Fruit fly (Drosophila melanogaster) ovary, adult (tissue): Measurements from ENCODE around the gene Abl.

Experiments used
- CG17801 ChIP-seq: fragments of 200-800 bp; optimal IDR thresholded peaks from 2 replicates; lab custom pipeline; 2019; ENCODE audit warnings: missing biosample characterization, mild to moderate bottlenecking, missing genetic modification characterization, moderate library complexity; ENCODE audit not compliant: partially characterized antibody

Gene Abl

dm6 chr3L:16666429-16667005 lies 18.8 kb upstream of the Abl start:
- no peak for TF ChIP-seq CG17801 (GFP tag; lab: Kevin White, UChicago)

- TF ChIP-seq CG17801 (GFP tag; lab: Kevin White, UChicago): no peak
Observed at dm6 chr3L:16664146-16664722, 16.6 kb upstream of the Abl start.

- TF ChIP-seq CG17801 (GFP tag; lab: Kevin White, UChicago): peak; percentile 60
Observed at dm6 chr3L:16661167-16662109, 13.8 kb upstream of the Abl start, which contains the start of gene Baldspot. Baldspot (minus strand) TSS chr3L:16661615.

- TF ChIP-seq CG17801 (GFP tag; lab: Kevin White, UChicago): peak; percentile 82
Observed at dm6 chr3L:16659959-16660870, 12.5 kb upstream of the Abl start.

- no peak for TF ChIP-seq CG17801 (GFP tag; lab: Kevin White, UChicago)
Observed at dm6 chr3L:16659099-16659498, 11.4 kb upstream of the Abl start.

dm6 chr3L:16657014-16657413 lies 9.3 kb upstream of the Abl start:
- no peak for TF ChIP-seq CG17801 (GFP tag; lab: Kevin White, UChicago)

dm6 chr3L:16653679-16654078 lies 6.0 kb upstream of the Abl start:
- no peak for TF ChIP-seq CG17801 (GFP tag; lab: Kevin White, UChicago)

- no peak for TF ChIP-seq CG17801 (GFP tag; lab: Kevin White, UChicago)
Observed at dm6 chr3L:16652531-16652930, 4.8 kb upstream of the Abl start.

dm6 chr3L:16651127-16651526 lies 3.4 kb upstream of the Abl start:
- TF ChIP-seq CG17801 (GFP tag; lab: Kevin White, UChicago): no peak

dm6 chr3L:16650078-16650477 lies 2.4 kb upstream of the Abl start:
- no peak for TF ChIP-seq CG17801 (GFP tag; lab: Kevin White, UChicago)

- no peak for TF ChIP-seq CG17801 (GFP tag; lab: Kevin White, UChicago)
Observed at dm6 chr3L:16646865-16647459, 720 bp downstream of the Abl start.

dm6 chr3L:16645323-16645982 lies 2.2 kb downstream of the Abl start:
- TF ChIP-seq CG17801 (GFP tag; lab: Kevin White, UChicago): no peak

dm6 chr3L:16644505-16644904 lies 3.2 kb downstream of the Abl start:
- TF ChIP-seq CG17801 (GFP tag; lab: Kevin White, UChicago): no peak

- peak; percentile 34 for TF ChIP-seq CG17801 (GFP tag; lab: Kevin White, UChicago)
Observed at dm6 chr3L:16642954-16643353, 4.7 kb downstream of the Abl start.
